Worm (Caenorhabditis elegans) whole organism, L3 larva: ENCODE measurements around the gene M163.5.

Experiments
- R02D3.7 ChIP-seq: fragments of 150-350 bp; optimal IDR thresholded peaks from 2 replicates; lab custom pipeline; 2014; ENCODE audit warnings: missing biosample characterization, missing genetic modification characterization
- ZK546.5 ChIP-seq: sonication (generic microtip); optimal IDR thresholded peaks from 2 replicates; lab custom pipeline; 2017; ENCODE audit warnings: missing biosample characterization, missing genetic modification characterization
- aly-2 ChIP-seq: fragments of 150-350 bp; optimal IDR thresholded peaks from 2 replicates; lab custom pipeline; 2014; ENCODE audit warnings: missing biosample characterization, missing genetic modification characterization
- ama-1 ChIP-seq: fragments of 150-350 bp; optimal IDR thresholded peaks from 2 replicates; lab custom pipeline; 2018
- ceh-16 ChIP-seq: sonication (generic microtip); optimal IDR thresholded peaks from 2 replicates; lab custom pipeline; 2017; ENCODE audit warnings: missing biosample characterization, missing genetic modification characterization
- ceh-28 ChIP-seq: fragments of 150-350 bp; optimal IDR thresholded peaks from 2 replicates; lab custom pipeline; 2014; ENCODE audit warnings: missing biosample characterization, missing genetic modification reagents, missing genetic modification characterization
- ceh-82 ChIP-seq: fragments of 150-350 bp; optimal IDR thresholded peaks from 2 replicates; lab custom pipeline; 2014; ENCODE audit warnings: missing biosample characterization, missing genetic modification characterization
- ceh-9 ChIP-seq: sonication (generic microtip); optimal IDR thresholded peaks from 2 replicates; lab custom pipeline; 2018; ENCODE audit warnings: missing biosample characterization, missing genetic modification characterization
- daf-12 ChIP-seq: fragments of 150-350 bp; optimal IDR thresholded peaks from 2 replicates; lab custom pipeline; 2014; ENCODE audit warnings: missing biosample characterization, missing genetic modification reagents, missing genetic modification characterization
- egl-27 ChIP-seq: sonication (generic microtip); optimal IDR thresholded peaks from 4 replicates; lab custom pipeline; 2017; ENCODE audit warnings: missing biosample characterization, missing genetic modification reagents, missing genetic modification characterization
- egl-5 ChIP-seq: fragments of 150-350 bp; optimal IDR thresholded peaks from 2 replicates; lab custom pipeline; 2017; ENCODE audit warnings: missing biosample characterization, missing genetic modification reagents, missing genetic modification characterization, inconsistent platforms
- elt-1 ChIP-seq: fragments of 150-350 bp; optimal IDR thresholded peaks from 2 replicates; lab custom pipeline; 2014; ENCODE audit warnings: missing biosample characterization, missing genetic modification characterization
- elt-2 ChIP-seq: sonication (generic microtip); optimal IDR thresholded peaks from 2 replicates; lab custom pipeline; 2016; ENCODE audit warnings: missing genetic modification reagents, mild to moderate bottlenecking, missing genetic modification characterization, missing compliant biosample characterization
- elt-3 ChIP-seq, 3 experiments: fragments of 150-350 bp in 1 of 3; sonication (generic microtip) in 2 of 3; optimal IDR thresholded peaks; 2 replicates in 2 of 3; 4 replicates in 1 of 3; lab custom pipeline; 2014 to 2017; ENCODE audit warnings: missing biosample characterization in 3 of 3, missing genetic modification characterization in 3 of 3
- eor-1 ChIP-seq, 2 experiments: fragments of 150-350 bp; optimal IDR thresholded peaks; 2 replicates each; lab custom pipeline; 2014 to 2018; ENCODE audit warnings: missing biosample characterization in 2 of 2, missing genetic modification characterization in 2 of 2
- fkh-10 ChIP-seq: sonication (generic microtip); optimal IDR thresholded peaks from 2 replicates; lab custom pipeline; 2017; ENCODE audit warnings: missing biosample characterization, missing genetic modification reagents, missing genetic modification characterization
- fkh-2 ChIP-seq: fragments of 150-350 bp; optimal IDR thresholded peaks from 2 replicates; lab custom pipeline; 2014; ENCODE audit warnings: missing biosample characterization, missing genetic modification reagents, missing genetic modification characterization
- fos-1 ChIP-seq: fragments of 150-350 bp; optimal IDR thresholded peaks from 2 replicates; lab custom pipeline; 2014; ENCODE audit warnings: missing biosample characterization, missing genetic modification characterization
- hmg-11 ChIP-seq: sonication (generic microtip); optimal IDR thresholded peaks from 2 replicates; lab custom pipeline; 2016; ENCODE audit warnings: missing genetic modification characterization, missing compliant biosample characterization
- jun-1 ChIP-seq: fragments of 150-350 bp; optimal IDR thresholded peaks from 2 replicates; lab custom pipeline; 2014; ENCODE audit warnings: missing biosample characterization, missing genetic modification reagents, missing genetic modification characterization
- lin-15B ChIP-seq: fragments of 150-350 bp; optimal IDR thresholded peaks from 2 replicates; lab custom pipeline; 2014; ENCODE audit warnings: missing biosample characterization, missing genetic modification characterization
- lin-39 ChIP-seq: fragments of 150-350 bp; optimal IDR thresholded peaks from 2 replicates; lab custom pipeline; 2018; ENCODE audit warnings: missing biosample characterization, missing genetic modification reagents, missing genetic modification characterization
- lsy-12 ChIP-seq: sonication (generic microtip); optimal IDR thresholded peaks from 2 replicates; lab custom pipeline; 2016; ENCODE audit warnings: mild to moderate bottlenecking, missing genetic modification characterization, missing compliant biosample characterization
- mdl-1 ChIP-seq: fragments of 150-350 bp; optimal IDR thresholded peaks from 2 replicates; lab custom pipeline; 2014; ENCODE audit warnings: missing biosample characterization, missing genetic modification characterization
- mml-1 ChIP-seq: fragments of 150-350 bp; sonication (generic microtip); optimal IDR thresholded peaks from 3 replicates; lab custom pipeline; 2014; ENCODE audit warnings: missing biosample characterization, missing genetic modification characterization
- nfya-1 ChIP-seq: sonication (generic microtip); optimal IDR thresholded peaks from 2 replicates; lab custom pipeline; 2017; ENCODE audit warnings: missing genetic modification characterization, mild to moderate bottlenecking, missing compliant biosample characterization, antibody characterized with exemption, moderate library complexity; ENCODE audit not compliant: insufficient read depth
- nhr-11 ChIP-seq: fragments of 150-350 bp; optimal IDR thresholded peaks from 2 replicates; lab custom pipeline; 2014; ENCODE audit warnings: missing biosample characterization, missing genetic modification characterization
- nhr-12 ChIP-seq: fragments of 150-350 bp; optimal IDR thresholded peaks from 2 replicates; lab custom pipeline; 2014; ENCODE audit warnings: missing biosample characterization, missing genetic modification characterization
- nhr-23 ChIP-seq: fragments of 150-350 bp; optimal IDR thresholded peaks from 2 replicates; lab custom pipeline; 2014; ENCODE audit warnings: missing biosample characterization, missing genetic modification reagents, missing genetic modification characterization
- nhr-237 ChIP-seq: fragments of 150-350 bp; optimal IDR thresholded peaks from 2 replicates; lab custom pipeline; 2014; ENCODE audit warnings: missing biosample characterization, missing genetic modification characterization
- nhr-25 ChIP-seq: sonication (generic microtip); optimal IDR thresholded peaks from 2 replicates; lab custom pipeline; 2017; ENCODE audit warnings: missing biosample characterization, missing genetic modification characterization
- nhr-28 ChIP-seq: fragments of 150-350 bp; optimal IDR thresholded peaks from 2 replicates; lab custom pipeline; 2014; ENCODE audit warnings: missing biosample characterization, missing genetic modification characterization
- nhr-43 ChIP-seq: sonication (generic microtip); optimal IDR thresholded peaks from 2 replicates; lab custom pipeline; 2016; ENCODE audit warnings: mild to moderate bottlenecking, missing genetic modification characterization, missing compliant biosample characterization; ENCODE audit not compliant: poor library complexity, severe bottlenecking
- nhr-67 ChIP-seq: fragments of 150-350 bp; optimal IDR thresholded peaks from 2 replicates; lab custom pipeline; 2014; ENCODE audit warnings: missing biosample characterization, missing genetic modification characterization
- nhr-76 ChIP-seq: fragments of 150-350 bp; sonication (generic microtip); optimal IDR thresholded peaks from 5 replicates; lab custom pipeline; 2014; ENCODE audit warnings: missing biosample characterization, missing genetic modification characterization
- nhr-77 ChIP-seq: fragments of 150-350 bp; optimal IDR thresholded peaks from 2 replicates; lab custom pipeline; 2014; ENCODE audit warnings: missing biosample characterization, missing genetic modification characterization
- pha-4 ChIP-seq: fragments of 150-350 bp; optimal IDR thresholded peaks from 2 replicates; lab custom pipeline; 2014; ENCODE audit warnings: missing biosample characterization, missing genetic modification reagents, missing genetic modification characterization
- pqm-1 ChIP-seq: fragments of 150-350 bp; optimal IDR thresholded peaks from 2 replicates; lab custom pipeline; 2017; ENCODE audit warnings: missing biosample characterization, missing genetic modification characterization, inconsistent platforms
- sea-2 ChIP-seq: fragments of 150-350 bp; sonication (generic microtip); optimal IDR thresholded peaks from 4 replicates; lab custom pipeline; 2014; ENCODE audit warnings: missing biosample characterization, missing genetic modification reagents, missing genetic modification characterization
- skn-1 ChIP-seq: fragments of 150-350 bp; optimal IDR thresholded peaks from 2 replicates; lab custom pipeline; 2014; ENCODE audit warnings: missing biosample characterization, missing genetic modification characterization
- snpc-4 ChIP-seq: fragments of 150-350 bp; optimal IDR thresholded peaks from 2 replicates; lab custom pipeline; 2014; ENCODE audit warnings: missing biosample characterization, missing genetic modification characterization
- tbx-2 ChIP-seq: sonication (generic microtip); optimal IDR thresholded peaks from 2 replicates; lab custom pipeline; 2016; ENCODE audit warnings: mild to moderate bottlenecking, missing genetic modification characterization, missing compliant biosample characterization
- unc-39 ChIP-seq: sonication (generic microtip); optimal IDR thresholded peaks from 4 replicates; lab custom pipeline; 2017; ENCODE audit warnings: missing biosample characterization, missing genetic modification characterization
- unc-62 ChIP-seq: fragments of 150-350 bp; sonication (generic microtip); optimal IDR thresholded peaks from 4 replicates; lab custom pipeline; 2014; ENCODE audit warnings: missing biosample characterization, missing genetic modification reagents, missing genetic modification characterization
- zag-1 ChIP-seq: fragments of 150-350 bp; optimal IDR thresholded peaks from 2 replicates; lab custom pipeline; 2014; ENCODE audit warnings: missing biosample characterization, missing genetic modification characterization
- ztf-11 ChIP-seq: fragments of 150-350 bp; optimal IDR thresholded peaks from 2 replicates; lab custom pipeline; 2014; ENCODE audit warnings: missing biosample characterization, missing genetic modification characterization
- ztf-4 ChIP-seq: fragments of 150-350 bp; optimal IDR thresholded peaks from 2 replicates; lab custom pipeline; 2014; ENCODE audit warnings: missing biosample characterization, missing genetic modification characterization

Gene M163.5

ce11 chrX:14487333-14487732, 13.5 kb downstream of the M163.5 start:
- TF ChIP-seq daf-12 (tag; lab: Kevin White, UChicago), result no peak
- no peak for TF ChIP-seq ztf-4
- no peak for TF ChIP-seq aly-2 (tag; lab: Kevin White, UChicago)
- TF ChIP-seq ZK546.5 (tag; lab: Kevin White, UChicago), result no peak
- no peak for TF ChIP-seq ztf-11 (tag; lab: Kevin White, UChicago)
- TF ChIP-seq pha-4, result no peak
- peak; percentile 68 for TF ChIP-seq nhr-25
- no peak for TF ChIP-seq pqm-1
- TF ChIP-seq nhr-23 (tag; lab: Kevin White, UChicago), result no peak
- TF ChIP-seq egl-27 (tag; lab: Kevin White, UChicago), result no peak
- no peak for TF ChIP-seq jun-1 (tag; lab: Kevin White, UChicago)
- peak; percentile 29 for TF ChIP-seq elt-1 (tag; lab: Kevin White, UChicago)
- TF ChIP-seq ceh-82, result no peak

ce11 chrX:14487832-14488231, 14.0 kb downstream of the M163.5 start:
- TF ChIP-seq nhr-43 (tag; lab: Kevin White, UChicago) (no peak), snpc-4 (no peak), nfya-1 (no peak), nhr-237 (tag; lab: Kevin White, UChicago) (no peak), unc-39 (tag; lab: Kevin White, UChicago) (no peak), pqm-1 (no peak), ztf-4 (no peak), elt-1 (tag; lab: Kevin White, UChicago) (peak; percentile 66), ceh-16 (tag; lab: Kevin White, UChicago) (no peak), nhr-76 (no peak), lin-39 (tag; lab: Kevin White, UChicago) (peak; percentile 25), pha-4 (no peak)

- TF ChIP-seq pqm-1, result no peak
- TF ChIP-seq R02D3.7, result peak; percentile 16
- TF ChIP-seq ztf-4, result no peak
- TF ChIP-seq aly-2 (tag; lab: Kevin White, UChicago), result no peak
- TF ChIP-seq hmg-11 (tag; lab: Kevin White, UChicago), result peak; percentile 56
- peak; percentile 82 for TF ChIP-seq skn-1 (tag; lab: Kevin White, UChicago)
- TF ChIP-seq pha-4, result peak; percentile 81
- no peak for TF ChIP-seq zag-1 (tag; lab: Kevin White, UChicago)
- no peak for TF ChIP-seq fkh-10
- TF ChIP-seq unc-62 (GFP tag; lab: Kevin White, UChicago), result no peak
- TF ChIP-seq mdl-1 (tag; lab: Kevin White, UChicago), result no peak
- TF ChIP-seq nhr-67 (tag; lab: Kevin White, UChicago), result no peak
- TF ChIP-seq ZK546.5 (tag; lab: Kevin White, UChicago), result no peak
- TF ChIP-seq nhr-12, result no peak
- no peak for TF ChIP-seq ceh-9 (tag; lab: Kevin White, UChicago)
- peak; percentile 18 for TF ChIP-seq tbx-2 (tag; lab: Kevin White, UChicago)
- peak; percentile 59 for TF ChIP-seq elt-2 (tag; lab: Kevin White, UChicago)
- no peak for TF ChIP-seq fkh-2 (tag; lab: Kevin White, UChicago)
- no peak for TF ChIP-seq sea-2 (GFP tag; lab: Kevin White, UChicago)
- TF ChIP-seq ztf-11 (tag; lab: Kevin White, UChicago), result no peak
- TF ChIP-seq egl-27 (tag; lab: Kevin White, UChicago), result peak; percentile 49
- no peak for TF ChIP-seq nhr-11 (tag; lab: Kevin White, UChicago)
- TF ChIP-seq nhr-77 (tag; lab: Kevin White, UChicago), result peak; percentile 3
- TF ChIP-seq nhr-28, result no peak
- TF ChIP-seq lin-15B, result no peak
- peak; percentile 91 for TF ChIP-seq ama-1
- TF ChIP-seq egl-5, result no peak
- peak; percentile 94 for TF ChIP-seq nhr-25
- no peak for TF ChIP-seq fos-1
- TF ChIP-seq nhr-76, result no peak
- TF ChIP-seq elt-3 (tag; optimal IDR thresholded peaks at IDR 0.05; lab: Kevin White, UChicago), result peak in 1 of 3 experiments; percentile 10
- no peak for TF ChIP-seq mml-1
- no peak for TF ChIP-seq ceh-28
- TF ChIP-seq nhr-43 (tag; lab: Kevin White, UChicago), result peak; percentile 60
- peak; percentile 33 for TF ChIP-seq snpc-4
- TF ChIP-seq elt-1 (tag; lab: Kevin White, UChicago), result peak; percentile 7
- no peak for TF ChIP-seq ceh-16 (tag; lab: Kevin White, UChicago)
- peak; percentile 38 for TF ChIP-seq ceh-82
- TF ChIP-seq eor-1 (tag; optimal IDR thresholded peaks at IDR 0.05; lab: Kevin White, UChicago), result no peak
- TF ChIP-seq unc-39 (tag; lab: Kevin White, UChicago), result no peak
- peak; percentile 60 for TF ChIP-seq jun-1 (tag; lab: Kevin White, UChicago)
- peak; percentile 92 for TF ChIP-seq lin-39 (tag; lab: Kevin White, UChicago)
- TF ChIP-seq nfya-1, result peak; percentile 72
- peak; percentile 86 for TF ChIP-seq nhr-23 (tag; lab: Kevin White, UChicago)
- no peak for TF ChIP-seq daf-12 (tag; lab: Kevin White, UChicago)
- peak; percentile 75 for TF ChIP-seq lsy-12 (tag; lab: Kevin White, UChicago)
- no peak for TF ChIP-seq nhr-237 (tag; lab: Kevin White, UChicago)
Observed at ce11 chrX:14489945-14490344, 16.1 kb downstream of the M163.5 start, which contains the start of gene his-24. Gene his-24, plus strand, starts transcription at chrX:14490094.
